Worm (Caenorhabditis elegans) whole organism, young adult: ENCODE measurements around the gene T02D1.8.

Source experiments
- F22D6.2 ChIP-seq: sonication (generic microtip); optimal IDR thresholded peaks from 2 replicates; lab custom pipeline; 2016; ENCODE audit warnings: mild to moderate bottlenecking, missing genetic modification characterization, missing compliant biosample characterization
- F39B2.1 ChIP-seq: fragments of 200-800 bp; sonication (Bioruptor generic); IDR thresholded peaks from 2 replicates; pipeline ENCODE4 v1.3.6; 2022; ENCODE audit warnings: missing genetic modification reagents, missing genetic modification characterization, missing compliant biosample characterization
- F49E8.2 ChIP-seq: sonication (generic microtip); optimal IDR thresholded peaks from 3 replicates; lab custom pipeline; 2017; ENCODE audit warnings: missing genetic modification characterization, mild to moderate bottlenecking, missing compliant biosample characterization, antibody characterized with exemption, moderate library complexity; ENCODE audit not compliant: insufficient read depth
- F55B11.4 ChIP-seq: sonication (generic microtip); optimal IDR thresholded peaks from 2 replicates; lab custom pipeline; 2016; ENCODE audit warnings: missing compliant biosample characterization, missing genetic modification characterization, borderline replicate concordance; ENCODE audit not compliant: insufficient read depth
- K12H6.12 ChIP-seq: fragments of 200-800 bp; sonication (Bioruptor generic); optimal IDR thresholded peaks from 2 replicates; lab custom pipeline; 2018; ENCODE audit warnings: mild to moderate bottlenecking, missing genetic modification characterization, missing compliant biosample characterization
- T26A5.8 ChIP-seq: sonication (generic microtip); optimal IDR thresholded peaks from 2 replicates; lab custom pipeline; 2016; ENCODE audit warnings: missing genetic modification characterization, missing compliant biosample characterization
- Y53F4B.3 ChIP-seq: fragments of 200-800 bp; sonication (Bioruptor generic); IDR thresholded peaks from 2 replicates; pipeline ENCODE4 v1.3.6; 2022; ENCODE audit warnings: missing genetic modification reagents, missing genetic modification characterization, missing compliant biosample characterization
- Y56A3A.18 ChIP-seq: fragments of 200-800 bp; sonication (Bioruptor generic); IDR thresholded peaks from 2 replicates; pipeline ENCODE4 v1.3.6; 2022; ENCODE audit warnings: missing genetic modification reagents, missing genetic modification characterization, missing compliant biosample characterization
- Y79H2A.3 ChIP-seq: fragments of 200-800 bp; sonication (Bioruptor generic); conservative IDR thresholded peaks from 2 replicates; pipeline ENCODE4 v1.3.6; 2022; ENCODE audit warnings: missing genetic modification reagents, missing genetic modification characterization, missing compliant biosample characterization
- aptf-2 ChIP-seq: fragments of 200-800 bp; sonication (Bioruptor generic); conservative IDR thresholded peaks from 2 replicates; pipeline ENCODE4 v1.3.6; 2022; ENCODE audit warnings: missing genetic modification reagents, missing genetic modification characterization, missing compliant biosample characterization
- atf-7 ChIP-seq: sonication (generic microtip); optimal IDR thresholded peaks from 2 replicates; lab custom pipeline; 2017; ENCODE audit warnings: mild to moderate bottlenecking, missing genetic modification characterization, missing compliant biosample characterization
- bed-2 ChIP-seq: fragments of 200-800 bp; sonication (Bioruptor generic); IDR thresholded peaks from 2 replicates; pipeline ENCODE4 v1.3.6; 2022; ENCODE audit warnings: missing genetic modification reagents, missing genetic modification characterization, missing compliant biosample characterization
- ccch-3 ChIP-seq: fragments of 200-800 bp; sonication (Bioruptor generic); optimal IDR thresholded peaks from 2 replicates; lab custom pipeline; 2018; ENCODE audit warnings: mild to moderate bottlenecking, missing genetic modification characterization, missing compliant biosample characterization
- cebp-2 ChIP-seq: fragments of 200-800 bp; sonication (Bioruptor generic); IDR thresholded peaks from 2 replicates; pipeline ENCODE4 v1.3.6; 2022; ENCODE audit warnings: missing genetic modification characterization, missing compliant biosample characterization
- ceh-79 ChIP-seq: sonication (generic microtip); optimal IDR thresholded peaks from 2 replicates; lab custom pipeline; 2017; ENCODE audit warnings: mild to moderate bottlenecking, missing genetic modification characterization, missing compliant biosample characterization
- dpl-1 ChIP-seq: fragments of 150-350 bp; optimal IDR thresholded peaks from 2 replicates; lab custom pipeline; 2014; ENCODE audit warnings: missing biosample characterization, missing genetic modification reagents, missing genetic modification characterization
- egl-18 ChIP-seq: fragments of 200-800 bp; sonication (Bioruptor generic); IDR thresholded peaks from 2 replicates; pipeline ENCODE4 v1.3.6; 2022; ENCODE audit warnings: missing genetic modification reagents, missing genetic modification characterization, missing compliant biosample characterization
- egl-44 ChIP-seq: fragments of 200-800 bp; sonication (Bioruptor generic); IDR thresholded peaks from 2 replicates; pipeline ENCODE4 v1.3.6; 2022; ENCODE audit warnings: missing genetic modification reagents, missing genetic modification characterization, missing compliant biosample characterization
- egrh-3 ChIP-seq: fragments of 200-800 bp; sonication (Bioruptor generic); IDR thresholded peaks from 2 replicates; pipeline ENCODE4 v1.3.6; 2022; ENCODE audit warnings: missing genetic modification reagents, missing genetic modification characterization, missing compliant biosample characterization
- ekl-4 ChIP-seq: fragments of 200-800 bp; sonication (Bioruptor generic); IDR thresholded peaks from 2 replicates; pipeline ENCODE4 v1.3.6; 2022; ENCODE audit warnings: missing genetic modification reagents, missing genetic modification characterization, missing compliant biosample characterization
- fkh-3 ChIP-seq: sonication (generic microtip); optimal IDR thresholded peaks from 2 replicates; lab custom pipeline; 2016; ENCODE audit warnings: mild to moderate bottlenecking, missing genetic modification characterization, missing compliant biosample characterization
- lag-1 ChIP-seq: fragments of 200-800 bp; sonication (Bioruptor generic); IDR thresholded peaks from 2 replicates; pipeline ENCODE4 v1.3.6; 2022; ENCODE audit warnings: missing genetic modification reagents, missing genetic modification characterization, missing compliant biosample characterization
- lin-35 ChIP-seq, 3 experiments: fragments of 150-350 bp in 2 of 3; sonication (generic microtip) in 1 of 3; optimal IDR thresholded peaks; 2 replicates each; lab custom pipeline; 2014 to 2018; ENCODE audit warnings: missing biosample characterization in 3 of 3, missing genetic modification characterization in 3 of 3, missing genetic modification reagents in 3 of 3
- madf-10 ChIP-seq: sonication (generic microtip); optimal IDR thresholded peaks from 2 replicates; lab custom pipeline; 2016; ENCODE audit warnings: mild to moderate bottlenecking, missing genetic modification characterization, missing compliant biosample characterization
- madf-6 ChIP-seq: fragments of 200-800 bp; sonication (Bioruptor generic); IDR thresholded peaks from 2 replicates; pipeline ENCODE4 v1.3.6; 2022; ENCODE audit warnings: missing genetic modification reagents, missing genetic modification characterization, missing compliant biosample characterization
- mxl-1 ChIP-seq: sonication (generic microtip); optimal IDR thresholded peaks from 2 replicates; lab custom pipeline; 2016; ENCODE audit warnings: missing genetic modification characterization, missing compliant biosample characterization
- nhr-120 ChIP-seq: fragments of 200-800 bp; sonication (Bioruptor generic); IDR thresholded peaks from 2 replicates; pipeline ENCODE4 v1.3.6; 2022; ENCODE audit warnings: missing genetic modification characterization, missing compliant biosample characterization
- nhr-179 ChIP-seq: sonication (generic microtip); optimal IDR thresholded peaks from 2 replicates; lab custom pipeline; 2016; ENCODE audit warnings: mild to moderate bottlenecking, missing genetic modification characterization, missing compliant biosample characterization
- nhr-27 ChIP-seq: fragments of 200-800 bp; sonication (Bioruptor generic); optimal IDR thresholded peaks from 2 replicates; lab custom pipeline; 2018; ENCODE audit warnings: mild to moderate bottlenecking, missing genetic modification characterization, moderate library complexity, missing compliant biosample characterization
- nhr-90 ChIP-seq: sonication (generic microtip); optimal IDR thresholded peaks from 2 replicates; lab custom pipeline; 2016; ENCODE audit warnings: missing genotype, mild to moderate bottlenecking, missing genetic modification characterization, missing compliant biosample characterization
- repo-1 ChIP-seq: sonication (generic microtip); optimal IDR thresholded peaks from 2 replicates; lab custom pipeline; 2017; ENCODE audit warnings: mild to moderate bottlenecking, missing genetic modification characterization, missing compliant biosample characterization
- snpc-3.4 ChIP-seq: sonication (generic microtip); optimal IDR thresholded peaks from 2 replicates; lab custom pipeline; 2017; ENCODE audit warnings: missing genetic modification characterization, mild to moderate bottlenecking, missing compliant biosample characterization, antibody characterized with exemption, moderate library complexity, missing genotype, missing genetic modification reagents
- somi-1 ChIP-seq: fragments of 200-800 bp; sonication (Bioruptor generic); optimal IDR thresholded peaks from 2 replicates; lab custom pipeline; 2018; ENCODE audit warnings: mild to moderate bottlenecking, missing genetic modification characterization, missing compliant biosample characterization
- ztf-18 ChIP-seq: sonication (generic microtip); optimal IDR thresholded peaks from 2 replicates; lab custom pipeline; 2016; ENCODE audit warnings: missing genotype, mild to moderate bottlenecking, missing genetic modification characterization, missing compliant biosample characterization
- ztf-22 ChIP-seq: fragments of 200-800 bp; sonication (Bioruptor generic); optimal IDR thresholded peaks from 2 replicates; lab custom pipeline; 2018; ENCODE audit warnings: mild to moderate bottlenecking, missing genetic modification characterization, moderate library complexity, missing compliant biosample characterization
- ztf-6 ChIP-seq: fragments of 200-800 bp; sonication (Bioruptor generic); IDR thresholded peaks from 2 replicates; pipeline ENCODE4 v1.3.6; 2022; ENCODE audit warnings: missing genetic modification reagents, missing genetic modification characterization, missing compliant biosample characterization

Gene T02D1.8

DNA sequence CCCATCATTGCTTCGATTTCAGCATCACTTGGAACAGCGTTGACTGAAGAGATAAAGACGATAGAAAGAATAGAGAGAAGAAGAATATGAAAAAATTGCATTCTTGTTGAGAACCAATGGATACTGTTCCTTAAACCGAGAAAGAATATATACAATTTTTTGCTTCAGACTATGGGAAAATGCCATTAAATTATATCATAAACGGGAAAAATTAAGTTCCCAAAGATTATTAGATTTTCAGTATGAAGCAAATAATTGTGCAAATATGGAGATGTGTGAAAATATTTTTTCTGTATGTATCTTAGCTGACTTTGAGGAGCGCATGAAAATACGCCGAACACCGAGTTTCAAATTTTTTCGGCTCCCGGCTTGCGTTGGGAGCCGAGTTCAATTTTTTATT is 20.2 kb upstream of the T02D1.8 start, which contains the start of gene T02D1.9:
T02D1.9 (minus strand) TSS at position 101 of the 400 bp plus-strand sequence.
- TF ChIP-seq somi-1 (GFP tag; lab: Kevin White, UChicago) (no peak), cebp-2 (GFP tag; lab: Robert Waterston, UW) (no peak), Y79H2A.3 (no peak), ztf-18 (tag; lab: Kevin White, UChicago) (no peak)

DNA sequence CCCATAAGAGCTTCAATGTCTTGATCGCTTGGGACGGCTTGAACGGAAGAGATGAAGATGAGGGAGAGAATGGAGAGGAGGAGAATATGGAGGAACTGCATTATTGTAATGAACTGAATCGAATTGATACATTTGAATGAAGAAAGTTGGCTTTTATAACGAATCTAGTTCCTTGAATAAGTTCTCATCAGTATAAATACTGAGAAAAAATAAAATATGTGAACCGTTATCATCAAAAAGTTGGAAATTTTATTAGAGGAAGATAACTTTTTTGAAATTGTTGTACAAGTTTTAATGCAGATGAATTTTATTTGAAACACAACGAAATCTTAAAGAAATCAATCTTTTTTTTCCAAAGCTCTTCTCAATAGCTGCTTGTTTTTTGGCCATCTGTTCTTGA is 19.7 kb upstream of the T02D1.8 start, which contains the start of gene T02D1.7:
T02D1.7 (minus strand) TSS at position 101 of the 400 bp plus-strand sequence.
- TF ChIP-seq egrh-3 (GFP tag; lab: Robert Waterston, UW) (no peak), nhr-27 (tag; lab: Kevin White, UChicago) (no peak), ceh-79 (tag; lab: Kevin White, UChicago) (no peak), nhr-179 (tag; lab: Kevin White, UChicago) (no peak), F49E8.2 (tag; lab: Kevin White, UChicago) (no peak), somi-1 (GFP tag; lab: Kevin White, UChicago) (no peak), mxl-1 (tag; lab: Kevin White, UChicago) (no peak), nhr-120 (GFP tag; lab: Robert Waterston, UW) (no peak), egl-44 (no peak), madf-6 (no peak), ztf-6 (GFP tag; lab: Robert Waterston, UW) (no peak), K12H6.12 (no peak), lin-35 (GFP tag; optimal IDR thresholded peaks at IDR 0.05; lab: Kevin White, UChicago) (no peak), repo-1 (tag; lab: Kevin White, UChicago) (no peak), ztf-22 (GFP tag; lab: Kevin White, UChicago) (no peak), dpl-1 (no peak), nhr-90 (tag; lab: Kevin White, UChicago) (no peak), Y53F4B.3 (no peak), F55B11.4 (tag; lab: Kevin White, UChicago) (no peak), snpc-3.4 (tag; lab: Kevin White, UChicago) (no peak)

DNA sequence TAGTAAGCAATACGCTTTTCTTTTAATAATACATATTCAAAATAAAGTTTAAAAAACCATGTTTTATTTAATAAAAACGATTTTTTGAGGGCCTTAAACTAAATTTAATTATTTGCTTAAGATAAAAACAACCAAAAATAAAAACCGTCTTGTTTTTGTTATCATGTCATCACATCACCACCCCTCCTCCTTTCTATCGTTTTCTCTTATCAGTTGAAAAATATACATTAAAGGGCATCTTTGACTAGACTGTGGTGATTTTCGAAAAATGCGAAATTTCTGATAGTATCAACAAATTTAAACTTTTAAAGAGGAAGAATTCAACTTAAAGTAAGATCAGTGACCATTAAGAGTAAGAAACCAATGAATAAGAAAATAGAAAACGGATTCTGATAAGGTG is 18.8 kb upstream of the T02D1.8 start:
- TF ChIP-seq egl-18 (GFP tag; lab: Robert Waterston, UW) = no peak
- no peak for TF ChIP-seq T26A5.8 (tag; lab: Kevin White, UChicago)
- no peak for TF ChIP-seq madf-10 (tag; lab: Kevin White, UChicago)
- TF ChIP-seq atf-7 (tag; lab: Kevin White, UChicago) = no peak
- no peak for TF ChIP-seq ccch-3 (GFP tag; lab: Kevin White, UChicago)
- no peak for TF ChIP-seq ekl-4 (GFP tag; lab: Robert Waterston, UW)
- TF ChIP-seq Y56A3A.18 (GFP tag; lab: Robert Waterston, UW) = no peak
- no peak for TF ChIP-seq F39B2.1 (GFP tag; lab: Robert Waterston, UW)
- TF ChIP-seq fkh-3 (tag; lab: Kevin White, UChicago) = no peak
- TF ChIP-seq aptf-2 (GFP tag; lab: Robert Waterston, UW) = no peak
- TF ChIP-seq lag-1 = no peak
- TF ChIP-seq bed-2 (GFP tag; lab: Robert Waterston, UW) = no peak
- TF ChIP-seq F22D6.2 (tag; lab: Kevin White, UChicago) = no peak
- TF ChIP-seq lin-35 (GFP tag; optimal IDR thresholded peaks at IDR 0.05; lab: Kevin White, UChicago) = no peak
- TF ChIP-seq, all 124 proteins: peak for 0
